Worm (Caenorhabditis elegans) whole organism, L4 larva: Measurements from ENCODE around the gene Y40B10A.9.
A peak's percentile ranks its signal among the peaks of the same experiment; 100 is the strongest.

Source experiments
- T20F7.1 ChIP-seq: fragments of 200-800 bp; sonication (Bioruptor generic); optimal IDR thresholded peaks from 2 replicates; lab custom pipeline; 2018; ENCODE audit warnings: mild to moderate bottlenecking, missing genetic modification characterization, missing compliant biosample characterization
- cey-2 ChIP-seq: sonication (generic microtip); optimal IDR thresholded peaks from 3 replicates; lab custom pipeline; 2017; ENCODE audit warnings: missing genetic modification characterization, mild to moderate bottlenecking, missing compliant biosample characterization, antibody characterized with exemption, borderline replicate concordance; ENCODE audit not compliant: insufficient read depth
- fos-1 ChIP-seq: fragments of 150-350 bp; optimal IDR thresholded peaks from 2 replicates; lab custom pipeline; 2014; ENCODE audit warnings: missing biosample characterization, missing genetic modification characterization
- lim-7 ChIP-seq: fragments of 200-800 bp; sonication (Bioruptor generic); IDR thresholded peaks from 2 replicates; pipeline ENCODE4 v1.3.6; 2022; ENCODE audit warnings: missing genetic modification characterization, missing compliant biosample characterization
- lin-38 ChIP-seq: fragments of 200-800 bp; sonication (Bioruptor generic); IDR thresholded peaks from 2 replicates; pipeline ENCODE4 v1.3.6; 2022; ENCODE audit warnings: missing genetic modification reagents, missing genetic modification characterization, missing compliant biosample characterization
- mxl-3 ChIP-seq: fragments of 200-800 bp; sonication (Bioruptor generic); optimal IDR thresholded peaks from 2 replicates; lab custom pipeline; 2018; ENCODE audit warnings: mild to moderate bottlenecking, missing genetic modification characterization, missing compliant biosample characterization
- snpc-1.2 ChIP-seq: fragments of 200-800 bp; sonication (Bioruptor generic); IDR thresholded peaks from 2 replicates; pipeline ENCODE4 v1.3.6; 2022; ENCODE audit warnings: missing genetic modification reagents, missing genetic modification characterization, missing compliant biosample characterization
- tag-97 ChIP-seq: fragments of 200-800 bp; sonication (Bioruptor generic); IDR thresholded peaks from 2 replicates; pipeline ENCODE4 v1.3.6; 2022; ENCODE audit warnings: missing genetic modification characterization, missing compliant biosample characterization
- unc-62 ChIP-seq, 3 experiments: fragments of 150-350 bp in 1 of 3; sonication (generic microtip); optimal IDR thresholded peaks in 2 of 3; peaks in 1 of 3; 1 replicate in 1 of 3; 2 replicates in 2 of 3; lab custom pipeline; 2014 to 2017; ENCODE audit warnings: missing biosample characterization in 3 of 3, missing genetic modification characterization in 3 of 3, missing genetic modification reagents in 3 of 3, missing genotype in 1 of 3

Gene Y40B10A.9

ce11 chrV:2022374-2022773 lies 50.3 kb downstream of the Y40B10A.9 start, which contains the start of gene F59A7.5:
Gene F59A7.5, plus strand, starts transcription at chrV:2022674.
- TF ChIP-seq T20F7.1 (no peak), unc-62 (GFP tag; optimal IDR thresholded peaks at IDR 0.05 in 1 of 2; lab: Kevin White, UChicago) (peak in 1 of 2 experiments; percentile 13), unc-62 (tag; optimal IDR thresholded peaks at IDR 0.05; lab: Kevin White, UChicago) (no peak), snpc-1.2 (GFP tag; lab: Robert Waterston, UW) (no peak), cey-2 (tag; lab: Kevin White, UChicago) (no peak)

ce11 chrV:2021283-2021682 lies 51.4 kb downstream of the Y40B10A.9 start:
- no peak for TF ChIP-seq lim-7 (GFP tag; lab: Robert Waterston, UW)
- no peak for TF ChIP-seq mxl-3 (GFP tag; lab: Kevin White, UChicago)
- TF ChIP-seq fos-1 = no peak
- TF ChIP-seq lin-38 = no peak
- no peak for TF ChIP-seq tag-97 (GFP tag; lab: Robert Waterston, UW)
